Worm (Caenorhabditis elegans) whole organism, L4/young adult: ENCODE data around the gene fbxl-2.

Source experiments
- W03F9.2 ChIP-seq: fragments of 150-350 bp; optimal IDR thresholded peaks from 2 replicates; lab custom pipeline; 2014; ENCODE audit warnings: missing biosample characterization, missing genetic modification characterization
- dao-5 ChIP-seq: sonication (generic microtip); optimal IDR thresholded peaks from 2 replicates; lab custom pipeline; 2016; ENCODE audit warnings: missing genotype, missing genetic modification characterization, moderate library complexity, missing compliant biosample characterization
- him-1 ChIP-seq: sonication (generic microtip); optimal IDR thresholded peaks from 2 replicates; lab custom pipeline; 2016; ENCODE audit warnings: missing genotype, missing genetic modification reagents, missing genetic modification characterization, missing compliant biosample characterization

DNA sequence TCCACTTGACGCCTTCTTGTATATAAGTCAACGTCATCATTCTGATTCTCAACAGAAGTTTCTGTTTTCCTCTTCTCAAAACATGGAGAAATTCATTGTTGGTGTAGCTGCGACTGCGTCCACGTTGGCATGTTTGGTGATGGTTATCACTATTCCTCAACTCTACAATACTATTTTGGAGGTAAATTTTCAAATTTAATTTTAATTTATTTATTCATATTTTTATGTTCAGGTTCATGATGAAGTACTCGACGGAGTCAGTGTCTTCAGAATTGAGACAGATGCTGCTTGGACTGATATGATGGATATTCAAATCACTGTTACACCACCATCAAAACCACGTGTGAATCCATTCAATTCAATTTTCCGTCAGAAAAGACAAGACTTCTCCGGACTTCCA lies 9.0 kb upstream of the fbxl-2 start, which contains the start of gene col-89:
- TF ChIP-seq dao-5, result no peak
- no peak for TF ChIP-seq W03F9.2
- TF ChIP-seq him-1 (tag; lab: Kevin White, UChicago), result no peak
